Fruit fly (Drosophila melanogaster): ENCODE data around the gene CG5973.

Gene CG5973

dm6 chr2L:7454112-7454511, 16.8 kb downstream of the CG5973 start, which contains the start of gene Gr28a:
TSS of gene Gr28a (minus strand) at chr2L:7454212.
- TF ChIP-seq CG17801 (GFP tag; optimal IDR thresholded peaks at IDR 0.05; ENCODE audit: partially characterized antibody) = no peak

- no peak for TF ChIP-seq CG17801 (GFP tag; optimal IDR thresholded peaks at IDR 0.05; ENCODE audit: partially characterized antibody)
Observed at dm6 chr2L:7462147-7462546, 24.9 kb downstream of the CG5973 start, which contains the start of gene Gr28b. TSS of gene Gr28b (minus strand) at chr2L:7462247.

dm6 chr2L:7466304-7466703, 29.0 kb downstream of the CG5973 start, which contains the start of gene CG6055:
TSS of gene CG6055 (plus strand) at chr2L:7466543.
- no peak for TF ChIP-seq CG17801 (GFP tag; optimal IDR thresholded peaks at IDR 0.05; ENCODE audit: partially characterized antibody)

dm6 chr2L:7473248-7473647, 36.0 kb downstream of the CG5973 start:
- no peak for TF ChIP-seq CG17801 (GFP tag; optimal IDR thresholded peaks at IDR 0.05; ENCODE audit: partially characterized antibody)

dm6 chr2L:7474404-7474803, 37.1 kb downstream of the CG5973 start, which contains the start of gene CG6441:
TSS of gene CG6441 (plus strand) at chr2L:7474704.
- no peak for TF ChIP-seq CG17801 (GFP tag; optimal IDR thresholded peaks at IDR 0.05; ENCODE audit: partially characterized antibody)

dm6 chr2L:7486222-7486621, 48.9 kb downstream of the CG5973 start:
- TF ChIP-seq CG17801 (GFP tag; optimal IDR thresholded peaks at IDR 0.05; ENCODE audit: partially characterized antibody) = no peak

dm6 chr2L:7491902-7492301, 54.6 kb downstream of the CG5973 start:
- no peak for TF ChIP-seq CG17801 (GFP tag; optimal IDR thresholded peaks at IDR 0.05; ENCODE audit: partially characterized antibody)

dm6 chr2L:7492508-7492907, 55.2 kb downstream of the CG5973 start:
- TF ChIP-seq CG17801 (GFP tag; optimal IDR thresholded peaks at IDR 0.05; ENCODE audit: partially characterized antibody) = peak; percentile 82

- TF ChIP-seq CG17801 (GFP tag; optimal IDR thresholded peaks at IDR 0.05; ENCODE audit: partially characterized antibody) = no peak
Observed at dm6 chr2L:7493444-7493843, 56.2 kb downstream of the CG5973 start.

- no peak for TF ChIP-seq CG17801 (GFP tag; optimal IDR thresholded peaks at IDR 0.05; ENCODE audit: partially characterized antibody)
Observed at dm6 chr2L:7494341-7495293, 57.3 kb downstream of the CG5973 start.

Data from ovary, adult (tissue).